Worm (Caenorhabditis elegans) whole organism, L1 larva: Measurements from ENCODE around the gene F55C12.4.

Source experiments
- C34B4.2 ChIP-seq: sonication (generic microtip); optimal IDR thresholded peaks from 2 replicates; lab custom pipeline; 2017; ENCODE audit warnings: mild to moderate bottlenecking, missing genetic modification characterization, missing compliant biosample characterization
- alr-1 ChIP-seq: fragments of 200-800 bp; sonication (Bioruptor generic); optimal IDR thresholded peaks from 2 replicates; lab custom pipeline; 2018; ENCODE audit warnings: borderline replicate concordance, mild to moderate bottlenecking, missing genetic modification characterization, missing compliant biosample characterization
- ama-1 ChIP-seq: fragments of 150-350 bp; optimal IDR thresholded peaks from 2 replicates; lab custom pipeline; 2014
- blmp-1 ChIP-seq: fragments of 150-350 bp; optimal IDR thresholded peaks from 2 replicates; lab custom pipeline; 2014; ENCODE audit warnings: missing biosample characterization, missing genetic modification characterization
- ceh-8 ChIP-seq: fragments of 200-800 bp; sonication (Bioruptor generic); optimal IDR thresholded peaks from 2 replicates; lab custom pipeline; 2018; ENCODE audit warnings: mild to moderate bottlenecking, missing genetic modification characterization, moderate library complexity, missing compliant biosample characterization
- ceh-82 ChIP-seq, 3 experiments: fragments of 150-350 bp in 1 of 3; sonication (generic microtip) in 2 of 3; optimal IDR thresholded peaks; 2 replicates each; lab custom pipeline; 2014 to 2017; ENCODE audit warnings: missing biosample characterization in 3 of 3, missing genetic modification characterization in 3 of 3
- ceh-90 ChIP-seq: sonication (generic microtip); optimal IDR thresholded peaks from 2 replicates; lab custom pipeline; 2016; ENCODE audit warnings: missing genetic modification characterization, missing compliant biosample characterization
- efl-1 ChIP-seq, 4 experiments: fragments of 150-350 bp; optimal IDR thresholded peaks in 3 of 4; peaks in 1 of 4; 1 replicate in 1 of 4; 2 replicates in 3 of 4; lab custom pipeline; 2014; ENCODE audit warnings: missing biosample characterization in 2 of 4, missing genetic modification characterization in 2 of 4, missing genetic modification reagents in 2 of 4
- efl-3 ChIP-seq: fragments of 200-800 bp; sonication (Bioruptor generic); optimal IDR thresholded peaks from 2 replicates; lab custom pipeline; 2018; ENCODE audit warnings: mild to moderate bottlenecking, missing genetic modification characterization, missing compliant biosample characterization
- egl-13 ChIP-seq: sonication (generic microtip); optimal IDR thresholded peaks from 2 replicates; lab custom pipeline; 2016; ENCODE audit warnings: missing genotype, missing genetic modification reagents, missing genetic modification characterization, missing compliant biosample characterization
- egl-27 ChIP-seq, 2 experiments: fragments of 150-350 bp in 1 of 2; sonication (generic microtip); optimal IDR thresholded peaks; 3 replicates each; lab custom pipeline; 2017 to 2018; ENCODE audit warnings: missing biosample characterization in 2 of 2, missing genetic modification characterization in 2 of 2, missing genetic modification reagents in 2 of 2
- elt-2 ChIP-seq: sonication (generic microtip); optimal IDR thresholded peaks from 2 replicates; lab custom pipeline; 2016; ENCODE audit warnings: missing genetic modification characterization, mild to moderate bottlenecking, inconsistent platforms, missing compliant biosample characterization, missing genetic modification reagents
- ets-5 ChIP-seq: fragments of 200-800 bp; sonication (Bioruptor generic); IDR thresholded peaks from 2 replicates; pipeline ENCODE4 v1.3.6; 2022; ENCODE audit warnings: missing genetic modification characterization, missing compliant biosample characterization
- fkh-8 ChIP-seq: sonication (generic microtip); optimal IDR thresholded peaks from 2 replicates; lab custom pipeline; 2016; ENCODE audit warnings: mild to moderate bottlenecking, missing genetic modification characterization, missing compliant biosample characterization
- fos-1 ChIP-seq: fragments of 150-350 bp; optimal IDR thresholded peaks from 2 replicates; lab custom pipeline; 2014; ENCODE audit warnings: missing biosample characterization, missing genetic modification characterization
- hlh-4 ChIP-seq: sonication (generic microtip); optimal IDR thresholded peaks from 2 replicates; lab custom pipeline; 2016; ENCODE audit warnings: mild to moderate bottlenecking, missing genetic modification characterization, missing compliant biosample characterization
- jun-1 ChIP-seq: fragments of 150-350 bp; optimal IDR thresholded peaks from 2 replicates; lab custom pipeline; 2014; ENCODE audit warnings: missing biosample characterization, missing genetic modification reagents, missing genetic modification characterization
- lin-14 ChIP-seq: fragments of 200-800 bp; sonication (Bioruptor generic); optimal IDR thresholded peaks from 2 replicates; lab custom pipeline; 2018; ENCODE audit warnings: mild to moderate bottlenecking, missing genetic modification characterization, moderate library complexity, missing compliant biosample characterization
- lin-39 ChIP-seq: fragments of 150-350 bp; optimal IDR thresholded peaks from 2 replicates; lab custom pipeline; 2014; ENCODE audit warnings: missing biosample characterization, missing genetic modification reagents, missing genetic modification characterization
- nhr-11 ChIP-seq: fragments of 150-350 bp; optimal IDR thresholded peaks from 2 replicates; lab custom pipeline; 2014; ENCODE audit warnings: missing biosample characterization, missing genetic modification characterization
- nhr-237 ChIP-seq: fragments of 150-350 bp; optimal IDR thresholded peaks from 2 replicates; lab custom pipeline; 2014; ENCODE audit warnings: missing biosample characterization, missing genetic modification characterization
- nhr-47 ChIP-seq: sonication (generic microtip); optimal IDR thresholded peaks from 2 replicates; lab custom pipeline; 2016; ENCODE audit warnings: mild to moderate bottlenecking, missing genetic modification characterization, moderate library complexity, missing compliant biosample characterization
- nhr-71 ChIP-seq: sonication (generic microtip); optimal IDR thresholded peaks from 2 replicates; lab custom pipeline; 2016; ENCODE audit warnings: mild to moderate bottlenecking, missing genetic modification characterization, moderate library complexity, missing compliant biosample characterization
- pag-3 ChIP-seq: sonication (generic microtip); optimal IDR thresholded peaks from 2 replicates; lab custom pipeline; 2017; ENCODE audit warnings: missing genetic modification characterization, mild to moderate bottlenecking, missing compliant biosample characterization, antibody characterized with exemption, borderline replicate concordance; ENCODE audit not compliant: insufficient read depth
- pax-3 ChIP-seq: fragments of 200-800 bp; sonication (Bioruptor generic); optimal IDR thresholded peaks from 2 replicates; lab custom pipeline; 2018; ENCODE audit warnings: mild to moderate bottlenecking, missing genetic modification characterization, moderate library complexity, missing compliant biosample characterization
- pqm-1 ChIP-seq: sonication (generic microtip); optimal IDR thresholded peaks from 3 replicates; lab custom pipeline; 2017; ENCODE audit warnings: missing biosample characterization, missing genetic modification characterization
- rnt-1 ChIP-seq: sonication (generic microtip); optimal IDR thresholded peaks from 2 replicates; lab custom pipeline; 2016; ENCODE audit warnings: mild to moderate bottlenecking, missing genetic modification characterization, moderate library complexity, missing compliant biosample characterization
- skn-1 ChIP-seq: fragments of 150-350 bp; optimal IDR thresholded peaks from 2 replicates; lab custom pipeline; 2014; ENCODE audit warnings: missing biosample characterization, missing genetic modification characterization
- sox-4 ChIP-seq: sonication (generic microtip); optimal IDR thresholded peaks from 2 replicates; lab custom pipeline; 2016; ENCODE audit warnings: missing genetic modification characterization, missing compliant biosample characterization
- sup-37 ChIP-seq: fragments of 200-800 bp; sonication (Bioruptor generic); optimal IDR thresholded peaks from 2 replicates; lab custom pipeline; 2018; ENCODE audit warnings: mild to moderate bottlenecking, missing genetic modification characterization, missing compliant biosample characterization
- swsn-7 ChIP-seq: sonication (generic microtip); optimal IDR thresholded peaks from 2 replicates; lab custom pipeline; 2016; ENCODE audit warnings: missing genetic modification characterization, missing compliant biosample characterization
- vab-15 ChIP-seq: sonication (generic microtip); optimal IDR thresholded peaks from 2 replicates; lab custom pipeline; 2017; ENCODE audit warnings: missing genotype, mild to moderate bottlenecking, missing genetic modification characterization, missing compliant biosample characterization
- ztf-11 ChIP-seq, 2 experiments: sonication (generic microtip); optimal IDR thresholded peaks; 2 replicates each; lab custom pipeline; 2016 to 2017; ENCODE audit warnings: missing genetic modification characterization in 2 of 2, missing biosample characterization in 1 of 2, missing compliant biosample characterization in 1 of 2
- ztf-4 ChIP-seq: fragments of 150-350 bp; optimal IDR thresholded peaks from 2 replicates; lab custom pipeline; 2014; ENCODE audit warnings: missing biosample characterization, missing genetic modification characterization

Gene F55C12.4

DNA sequence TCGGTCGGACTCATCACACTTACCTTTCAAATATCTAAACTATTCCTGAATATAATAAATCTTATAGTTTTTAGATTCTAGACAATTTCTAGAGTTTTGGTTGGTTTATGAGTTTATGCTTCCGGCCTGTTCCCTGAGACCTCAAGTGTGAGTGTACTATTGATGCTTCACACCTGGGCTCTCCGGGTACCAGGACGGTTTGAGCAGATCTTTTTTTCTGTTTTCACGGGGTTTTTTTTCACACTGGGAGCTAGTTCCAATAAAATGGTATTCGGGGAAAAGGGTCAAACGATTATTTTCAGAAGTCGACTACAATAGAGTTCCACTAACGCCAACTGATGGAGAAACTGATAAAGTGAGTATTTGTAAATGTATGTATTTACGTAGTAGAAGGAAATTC is 43.9 kb upstream of the F55C12.4 start (continued):
- TF ChIP-seq vab-15 (tag; lab: Kevin White, UChicago), result no peak
- no peak for TF ChIP-seq pag-3

DNA sequence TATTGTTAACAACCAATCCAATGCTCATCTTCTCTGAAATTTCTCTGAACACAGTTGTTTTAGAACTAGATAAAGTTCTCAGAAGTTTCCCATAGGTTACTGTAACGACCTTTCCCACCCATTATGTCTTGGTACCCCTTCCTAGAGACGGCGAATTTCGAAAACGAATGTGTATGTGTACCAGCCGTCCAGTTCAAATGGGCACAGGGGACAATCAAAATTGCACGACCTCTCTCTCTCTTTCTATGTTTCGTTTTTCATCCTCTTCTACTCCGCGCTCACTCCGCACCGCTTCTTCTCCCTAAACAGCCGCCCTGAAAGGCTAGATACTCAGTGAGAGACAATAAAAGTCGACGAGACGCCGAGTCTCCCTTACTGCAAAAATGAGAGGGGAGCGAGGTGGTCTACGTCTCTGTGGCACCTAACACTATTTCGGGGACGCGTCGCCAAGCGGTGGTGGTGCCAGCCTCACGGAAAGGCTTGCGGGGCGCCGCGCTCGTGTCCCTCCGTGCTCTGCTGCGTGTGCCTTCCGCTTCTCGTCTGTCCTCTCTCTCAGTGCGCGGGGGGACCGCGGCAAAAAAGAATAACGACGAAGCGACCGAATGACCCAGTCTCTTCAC is 43.3 kb upstream of the F55C12.4 start:
- TF ChIP-seq swsn-7 (peak; percentile 2), ztf-11 (tag; optimal IDR thresholded peaks at IDR 0.05; lab: Kevin White, UChicago) (peak in 1 of 2 experiments; percentile 12), efl-1 (optimal IDR thresholded peaks at IDR 0.05; lab: Kevin White, UChicago) (no peak), efl-1 (GFP tag; optimal IDR thresholded peaks at IDR 0.05 in 1 of 2; lab: Kevin White, UChicago) (peak in 1 of 2 experiments; percentile 71), nhr-47 (tag; lab: Kevin White, UChicago) (peak; percentile 12), fkh-8 (tag; lab: Kevin White, UChicago) (no peak), fos-1 (tag; lab: Kevin White, UChicago) (no peak), ceh-82 (tag; optimal IDR thresholded peaks at IDR 0.05; lab: Kevin White, UChicago) (peak in 1 of 3 experiments; percentile 7), jun-1 (tag; lab: Kevin White, UChicago) (peak; percentile 23), ceh-8 (peak; percentile 68), efl-3 (no peak), elt-2 (no peak), blmp-1 (peak; percentile 66), lin-14 (GFP tag; lab: Kevin White, UChicago) (peak; percentile 21), lin-39 (tag; lab: Kevin White, UChicago) (no peak), ztf-4 (tag; lab: Kevin White, UChicago) (peak; percentile 58), rnt-1 (tag; lab: Kevin White, UChicago) (peak; percentile 20)

DNA sequence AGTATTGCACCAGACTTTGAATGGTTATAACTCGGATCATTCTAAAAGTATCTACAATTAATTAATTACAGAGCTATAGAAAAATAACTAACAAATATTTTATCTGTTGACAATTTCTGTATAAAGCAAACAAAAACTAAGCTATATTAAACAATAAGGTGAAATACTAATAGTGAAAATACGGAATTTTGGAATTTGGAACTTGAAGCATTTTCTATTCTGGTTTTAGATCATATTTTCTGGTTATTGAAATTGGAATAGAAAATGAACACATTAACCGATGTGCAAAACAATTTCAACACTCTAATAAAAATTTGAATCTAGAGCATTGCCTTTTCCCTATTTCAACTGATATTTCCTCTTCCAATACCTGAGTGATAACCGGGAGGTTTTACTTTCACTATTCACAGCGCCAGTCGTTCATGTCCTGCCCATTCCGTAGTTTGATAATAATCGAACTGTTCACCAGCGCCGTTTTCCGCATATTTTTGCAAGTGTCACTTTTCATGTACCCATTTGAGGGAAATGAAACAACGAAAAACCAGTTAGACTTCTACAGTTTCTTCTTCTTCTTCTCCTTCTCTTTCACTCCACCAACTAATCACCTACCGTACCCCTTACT is 41.8 kb upstream of the F55C12.4 start:
- TF ChIP-seq blmp-1 (peak; percentile 55), lin-14 (GFP tag; lab: Kevin White, UChicago) (no peak), ama-1 (lab: Kevin White, UChicago) (no peak), ceh-8 (no peak)

DNA sequence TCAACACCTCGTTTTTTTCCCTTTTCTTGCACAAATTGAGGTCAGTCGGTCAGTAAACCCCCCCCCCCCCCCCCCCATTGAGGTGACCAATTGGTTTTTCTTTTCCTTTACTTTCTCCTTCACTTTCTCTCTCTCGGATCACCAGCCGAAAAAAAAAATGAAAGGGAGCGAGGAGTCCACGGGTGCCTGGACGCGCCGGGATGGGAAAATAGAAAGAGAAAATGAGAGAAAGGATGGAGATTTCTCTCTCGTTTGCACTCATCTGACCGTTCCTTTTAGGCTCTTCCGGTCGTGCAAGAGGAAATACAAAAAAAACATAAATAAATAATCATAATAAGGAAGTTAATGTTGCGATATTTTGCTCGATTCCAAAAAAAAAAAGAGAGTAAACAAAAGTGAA is 40.9 kb upstream of the F55C12.4 start:
- TF ChIP-seq nhr-47 (tag; lab: Kevin White, UChicago) (no peak), blmp-1 (peak; percentile 100)

DNA sequence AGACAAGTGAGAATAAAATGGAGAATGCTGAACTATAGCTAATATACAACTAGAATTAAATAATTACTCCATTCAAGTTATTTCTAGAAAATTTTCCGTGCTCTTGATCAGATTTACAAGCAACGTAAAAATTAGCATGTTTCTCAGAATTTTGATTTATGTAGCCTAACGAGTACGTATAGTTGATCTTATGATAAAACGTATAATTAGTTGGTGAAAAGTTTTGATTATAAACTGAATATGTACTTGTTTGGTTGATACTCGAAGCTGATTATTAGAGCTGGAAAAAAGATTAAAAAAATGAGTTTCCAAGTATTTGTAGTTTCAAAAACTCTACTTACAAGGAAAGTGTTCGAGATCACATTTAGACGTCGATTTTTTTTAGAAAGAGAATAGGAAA is 38.3 kb upstream of the F55C12.4 start:
- TF ChIP-seq sox-4 (tag; lab: Kevin White, UChicago), result peak; percentile 1
- no peak for TF ChIP-seq sup-37 (GFP tag; lab: Kevin White, UChicago)
- peak; percentile 82 for TF ChIP-seq nhr-11
- peak; percentile 62 for TF ChIP-seq pax-3 (tag; lab: Kevin White, UChicago)
- TF ChIP-seq nhr-71 (tag; lab: Kevin White, UChicago), result peak; percentile 64
- TF ChIP-seq nhr-237 (tag; lab: Kevin White, UChicago), result peak; percentile 25
- no peak for TF ChIP-seq egl-13 (tag; lab: Kevin White, UChicago)
- no peak for TF ChIP-seq alr-1 (tag; lab: Kevin White, UChicago)
- TF ChIP-seq swsn-7, result peak; percentile 9
- peak; percentile 35 for TF ChIP-seq ceh-8
- TF ChIP-seq lin-14 (GFP tag; lab: Kevin White, UChicago), result peak; percentile 57
- TF ChIP-seq fos-1 (tag; lab: Kevin White, UChicago), result no peak
- TF ChIP-seq fkh-8 (tag; lab: Kevin White, UChicago), result peak; percentile 72
- TF ChIP-seq nhr-47 (tag; lab: Kevin White, UChicago), result peak; percentile 35
- TF ChIP-seq, all 84 proteins: peak for 10

DNA sequence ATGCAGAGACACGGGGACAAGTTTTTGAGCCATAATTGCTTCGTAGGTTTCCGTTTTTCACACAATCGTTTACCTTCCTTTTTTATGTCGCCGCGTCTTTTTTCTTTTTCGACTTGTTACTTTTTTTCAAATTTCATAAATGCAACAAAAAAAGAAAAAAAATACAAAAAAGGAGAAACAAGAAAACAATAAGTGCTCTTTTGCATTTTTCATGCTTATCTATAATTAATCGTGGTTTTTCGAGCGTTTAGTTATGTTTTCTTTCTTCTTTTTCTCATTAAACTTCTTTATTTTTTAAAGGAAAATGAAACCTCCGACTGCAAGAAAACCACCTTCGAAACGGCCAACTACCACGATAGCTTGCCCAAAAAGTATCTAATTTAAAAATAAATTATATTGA is 37.6 kb upstream of the F55C12.4 start, which contains the start of gene F59G1.4:
Gene F59G1.4 (plus strand): TSS at position 301 of the 400 bp plus-strand sequence.
- TF ChIP-seq skn-1 (tag; lab: Kevin White, UChicago) (no peak), C34B4.2 (tag; lab: Kevin White, UChicago) (no peak), ceh-90 (no peak), pqm-1 (tag; lab: Kevin White, UChicago) (no peak), ztf-4 (tag; lab: Kevin White, UChicago) (no peak), ets-5 (GFP tag; lab: Robert Waterston, UW) (no peak), efl-1 (optimal IDR thresholded peaks at IDR 0.05; lab: Kevin White, UChicago) (no peak), efl-1 (GFP tag; optimal IDR thresholded peaks at IDR 0.05 in 1 of 2; lab: Kevin White, UChicago) (peak in 1 of 2 experiments; percentile 10), hlh-4 (tag; lab: Kevin White, UChicago) (no peak), egl-27 (tag; optimal IDR thresholded peaks at IDR 0.05; lab: Kevin White, UChicago) (no peak), fkh-8 (tag; lab: Kevin White, UChicago) (peak; percentile 3)
- TF ChIP-seq, all 84 proteins: peak for 2
